Worm (Caenorhabditis elegans): ENCODE data around the gene T24A6.17.
"Not testable (repeated sequence)": the region's sequence is repeated elsewhere in the genome, so short reads cannot be mapped to it uniquely, and the experiment has no call there.

The T24A6.17 gene

ce11 chrV:3570695-3571094 is 6.5 kb upstream of the T24A6.17 start, which contains the start of gene F40C5.2:
TSS of gene F40C5.2 (plus strand) at chrV:3570995.
- not testable (repeated sequence) for TF ChIP-seq nhr-71, irx-1, ztf-11 (tag; optimal IDR thresholded peaks at IDR 0.05)

ce11 chrV:3562824-3563223 is 1.4 kb downstream of the T24A6.17 start, which contains the start of gene T24A6.16:
TSS of gene T24A6.16 (minus strand) at chrV:3562924.
- TF ChIP-seq mab-9 (GFP tag; IDR thresholded peaks at IDR 0.05); snu-23 (GFP tag; optimal IDR thresholded peaks at IDR 0.05); egl-27 (tag; optimal IDR thresholded peaks at IDR 0.05): not testable (repeated sequence)

ce11 chrV:3558744-3559143 is 5.5 kb downstream of the T24A6.17 start, which contains the start of gene T24A6.1:
TSS of gene T24A6.1 (plus strand) at chrV:3559044.
- not testable (repeated sequence) for TF ChIP-seq ztf-4 (tag; optimal IDR thresholded peaks at IDR 0.05); nhr-20 (tag; optimal IDR thresholded peaks at IDR 0.05); Y116A8C.19 (tag; optimal IDR thresholded peaks at IDR 0.05; ENCODE audit: borderline replicate concordance)

DNA sequence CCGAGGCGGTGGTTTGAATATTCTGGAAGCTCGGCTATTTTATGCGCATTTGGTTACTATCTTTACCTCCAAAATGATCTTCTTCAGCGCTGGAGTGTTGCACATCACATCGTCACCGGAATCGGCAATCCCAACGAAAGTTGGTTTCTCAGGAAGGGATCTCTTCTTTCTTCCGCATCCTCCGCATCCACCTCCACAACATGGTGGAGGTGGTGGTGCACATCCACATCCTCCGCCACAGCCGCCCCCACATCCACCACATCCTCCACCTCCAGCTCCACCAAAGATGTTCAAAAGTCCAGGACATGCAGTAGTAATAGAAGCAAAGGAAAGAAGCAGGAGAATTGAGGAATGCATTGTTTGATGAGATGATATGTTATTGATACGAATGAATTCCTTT is 6.8 kb downstream of the T24A6.17 start, which contains the start of gene grl-31:
TSS of gene grl-31 (minus strand) at position 357 of the 400 bp plus-strand sequence.
- TF ChIP-seq egl-13 (tag; optimal IDR thresholded peaks at IDR 0.05) (no peak), C16A3.4 (tag; optimal IDR thresholded peaks at IDR 0.05) (no peak), lin-35 (GFP tag; optimal IDR thresholded peaks at IDR 0.05) (no peak), nhr-47 (tag; optimal IDR thresholded peaks at IDR 0.05) (no peak), ceh-8 (GFP tag; optimal IDR thresholded peaks at IDR 0.05) (no peak), Y116A8C.19 (tag; optimal IDR thresholded peaks at IDR 0.05; ENCODE audit: borderline replicate concordance) (no peak), ceh-88 (GFP tag; IDR thresholded peaks at IDR 0.05) (no peak), ces-1 (GFP tag; optimal IDR thresholded peaks at IDR 0.05) (no peak), efl-3 (GFP tag; optimal IDR thresholded peaks at IDR 0.05) (no peak)

ce11 chrV:3555986-3556385 is 8.2 kb downstream of the T24A6.17 start, which contains the start of gene grl-30:
TSS of gene grl-30 (plus strand) at chrV:3556286.
- no peak for TF ChIP-seq lin-35 (GFP tag; optimal IDR thresholded peaks at IDR 0.05)
- TF ChIP-seq lin-39 (tag; optimal IDR thresholded peaks at IDR 0.05): no peak
- no peak for TF ChIP-seq unc-30 (tag; optimal IDR thresholded peaks at IDR 0.05)

DNA sequence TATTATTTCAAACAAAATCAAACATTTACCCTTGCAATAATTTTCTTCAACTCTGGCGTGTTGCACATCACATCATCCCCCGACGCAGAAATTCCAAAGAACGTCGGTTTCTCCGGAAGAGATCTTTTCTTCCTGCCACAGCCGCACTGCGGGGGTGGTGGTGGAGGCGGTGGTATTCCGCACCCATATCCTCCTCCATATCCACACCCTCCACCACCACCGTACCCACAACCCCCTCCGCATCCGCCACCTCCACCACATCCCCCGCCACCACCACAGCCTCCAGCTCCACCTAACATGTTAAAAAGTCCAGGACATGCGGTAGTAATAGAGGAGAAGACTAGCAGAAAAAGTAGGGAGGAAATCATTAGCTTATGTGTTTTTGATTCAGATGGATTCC is 9.4 kb downstream of the T24A6.17 start, which contains the start of gene grl-29:
TSS of gene grl-29 (minus strand) at position 368 of the 400 bp plus-strand sequence.
- TF ChIP-seq nhr-84 (tag; optimal IDR thresholded peaks at IDR 0.05) (no peak), unc-30 (tag; optimal IDR thresholded peaks at IDR 0.05) (no peak), ceh-82 (tag; optimal IDR thresholded peaks at IDR 0.05) (no peak), nhr-237 (tag; optimal IDR thresholded peaks at IDR 0.05) (no peak), hpl-2 (GFP tag; optimal IDR thresholded peaks at IDR 0.05) (no peak), egl-27 (tag; optimal IDR thresholded peaks at IDR 0.05) (no peak), C04F5.9 (tag; optimal IDR thresholded peaks at IDR 0.05) (no peak), dsc-1 (tag; optimal IDR thresholded peaks at IDR 0.05) (no peak), nhr-90 (tag; optimal IDR thresholded peaks at IDR 0.05; ENCODE audit: poor library complexity) (no peak), pag-3 (tag; optimal IDR thresholded peaks at IDR 0.05; ENCODE audit: borderline replicate concordance, insufficient read depth) (no peak), fos-1 (tag; optimal IDR thresholded peaks at IDR 0.05) (no peak), lin-15B (tag; optimal IDR thresholded peaks at IDR 0.05) (no peak)
